Worm (Caenorhabditis elegans) whole organism, late embryonic: Measurements from ENCODE around the gene pccb-1.

ENCODE experiments used
- ceh-14 ChIP-seq: sonication (generic microtip); optimal IDR thresholded peaks from 2 replicates; lab custom pipeline; 2016; ENCODE audit warnings: missing genotype, missing genetic modification characterization, missing compliant biosample characterization
- ceh-18 ChIP-seq: sonication (generic microtip); optimal IDR thresholded peaks from 2 replicates; lab custom pipeline; 2016; ENCODE audit warnings: missing genetic modification characterization, missing compliant biosample characterization
- ceh-19 ChIP-seq: fragments of 200-800 bp; sonication (Bioruptor generic); optimal IDR thresholded peaks from 2 replicates; lab custom pipeline; 2018; ENCODE audit warnings: mild to moderate bottlenecking, missing genetic modification characterization, missing compliant biosample characterization
- elt-2 ChIP-seq: sonication (generic microtip); optimal IDR thresholded peaks from 2 replicates; lab custom pipeline; 2016; ENCODE audit warnings: missing genetic modification reagents, missing genetic modification characterization, missing compliant biosample characterization
- lin-11 ChIP-seq: fragments of 200-800 bp; sonication (Bioruptor generic); optimal IDR thresholded peaks from 2 replicates; lab custom pipeline; 2018; ENCODE audit warnings: mild to moderate bottlenecking, missing genetic modification characterization, missing compliant biosample characterization
- npax-4 ChIP-seq: sonication (generic microtip); optimal IDR thresholded peaks from 2 replicates; lab custom pipeline; 2016; ENCODE audit warnings: missing genetic modification characterization, missing compliant biosample characterization
- pag-3 ChIP-seq: sonication (generic microtip); optimal IDR thresholded peaks from 2 replicates; lab custom pipeline; 2016; ENCODE audit warnings: missing compliant biosample characterization, missing genetic modification characterization, borderline replicate concordance
- sox-4 ChIP-seq: sonication (generic microtip); optimal IDR thresholded peaks from 2 replicates; lab custom pipeline; 2017; ENCODE audit warnings: mild to moderate bottlenecking, missing genetic modification characterization, inconsistent platforms, missing compliant biosample characterization
- tbx-2 ChIP-seq: sonication (generic microtip); optimal IDR thresholded peaks from 2 replicates; lab custom pipeline; 2016; ENCODE audit warnings: missing genetic modification characterization, missing compliant biosample characterization

- TF ChIP-seq elt-2 (tag; lab: Kevin White, UChicago) (no peak), sox-4 (tag; lab: Kevin White, UChicago) (no peak), tbx-2 (tag; lab: Kevin White, UChicago) (no peak), ceh-14 (no peak), npax-4 (tag; lab: Kevin White, UChicago) (no peak), pag-3 (no peak), lin-11 (no peak), ceh-18 (tag; lab: Kevin White, UChicago) (no peak), ceh-19 (GFP tag; lab: Kevin White, UChicago) (no peak)
Observed at ce11 chrX:3101562-3101961, 12.2 kb downstream of the pccb-1 start.
